Worm (Caenorhabditis elegans) whole organism, L1 larva: ENCODE measurements around the gene lact-3.

Experiments
- aly-2 ChIP-seq: fragments of 150-350 bp; optimal IDR thresholded peaks from 2 replicates; lab custom pipeline; 2014; ENCODE audit warnings: missing biosample characterization, missing genetic modification characterization
- grh-1 ChIP-seq: fragments of 200-800 bp; sonication (Bioruptor generic); IDR thresholded peaks from 2 replicates; pipeline ENCODE4 v1.3.6; 2022; ENCODE audit warnings: missing genetic modification reagents, missing genetic modification characterization, missing compliant biosample characterization
- lin-39 ChIP-seq: fragments of 150-350 bp; optimal IDR thresholded peaks from 2 replicates; lab custom pipeline; 2014; ENCODE audit warnings: missing biosample characterization, missing genetic modification reagents, missing genetic modification characterization
- rnt-1 ChIP-seq: sonication (generic microtip); optimal IDR thresholded peaks from 2 replicates; lab custom pipeline; 2016; ENCODE audit warnings: mild to moderate bottlenecking, missing genetic modification characterization, moderate library complexity, missing compliant biosample characterization
- unc-62 ChIP-seq: fragments of 150-350 bp; optimal IDR thresholded peaks from 2 replicates; lab custom pipeline; 2014; ENCODE audit warnings: missing biosample characterization, missing genetic modification reagents, missing genetic modification characterization
- zip-4 ChIP-seq: fragments of 200-800 bp; sonication (Bioruptor generic); optimal IDR thresholded peaks from 2 replicates; lab custom pipeline; 2018; ENCODE audit warnings: mild to moderate bottlenecking, missing genetic modification characterization, moderate library complexity, missing compliant biosample characterization
- ztf-4 ChIP-seq: fragments of 150-350 bp; optimal IDR thresholded peaks from 2 replicates; lab custom pipeline; 2014; ENCODE audit warnings: missing biosample characterization, missing genetic modification characterization

DNA sequence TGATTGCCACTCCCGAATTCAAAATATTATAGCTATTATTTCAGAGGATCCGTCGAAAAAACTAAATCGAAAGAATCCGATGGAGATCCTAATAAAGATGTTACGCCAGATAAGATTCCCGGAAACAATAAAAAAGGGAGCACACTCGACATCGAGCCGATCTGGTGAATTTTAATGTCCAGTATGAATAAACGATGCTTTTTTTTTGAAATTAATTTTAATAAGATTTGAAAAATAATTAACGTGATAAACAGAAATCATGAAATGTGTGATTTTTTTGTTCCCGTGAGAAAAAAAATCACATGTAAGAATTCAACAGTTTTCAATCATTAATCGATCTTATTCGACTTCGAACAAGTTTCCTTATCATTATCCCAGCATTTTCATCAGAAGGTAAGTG lies 18.4 kb downstream of the lact-3 start, which contains the start of gene M28.9:
- TF ChIP-seq ztf-4 (tag; lab: Kevin White, UChicago) (no peak), aly-2 (tag; lab: Kevin White, UChicago) (no peak), unc-62 (GFP tag; lab: Kevin White, UChicago) (no peak), zip-4 (GFP tag; lab: Kevin White, UChicago) (no peak), lin-39 (no peak), grh-1 (GFP tag; lab: Robert Waterston, UW) (no peak), rnt-1 (tag; lab: Kevin White, UChicago) (no peak)
